Fruit fly (Drosophila melanogaster): ENCODE results near the gene Rcd4.
A peak's percentile ranks its signal among the peaks of the same experiment; 100 is the strongest.

Gene Rcd4

dm6 chr2L:8382646-8383045 lies at the start of gene Rcd4, which contains the start of gene CG13392 (continued):
- TF ChIP-seq NfI (GFP tag; optimal IDR thresholded peaks at IDR 0.05) (peak; percentile 72), CG15514 (GFP tag; optimal IDR thresholded peaks at IDR 0.05) (peak; percentile 90), pan (optimal IDR thresholded peaks at IDR 0.05) (no peak), pan (GFP tag; optimal IDR thresholded peaks at IDR 0.05 in 1 of 2, IDR thresholded peaks at IDR 0.05 in 1 of 2) (peak in 1 of 2 experiments; percentile 58), CG4282 (GFP tag; optimal IDR thresholded peaks at IDR 0.05) (peak; percentile 79), CG9797 (GFP tag; optimal IDR thresholded peaks at IDR 0.05) (peak; percentile 33), CG10462 (GFP tag; optimal IDR thresholded peaks at IDR 0.05) (no peak), odd (GFP tag; optimal IDR thresholded peaks at IDR 0.05) (no peak), CG10543 (GFP tag; optimal IDR thresholded peaks at IDR 0.05) (peak; percentile 61), Ets97D (GFP tag; optimal IDR thresholded peaks at IDR 0.05) (peak; percentile 81), CG9876 (GFP tag; optimal IDR thresholded peaks at IDR 0.05) (peak; percentile 45), CG11456 (GFP tag; IDR thresholded peaks at IDR 0.05) (peak; percentile 78), Rx (GFP tag; IDR thresholded peaks at IDR 0.05) (no peak), Dfd (GFP tag; optimal IDR thresholded peaks at IDR 0.05) (no peak), GATAe (GFP tag; conservative IDR thresholded peaks at IDR 0.05) (no peak), CG4730 (GFP tag; IDR thresholded peaks at IDR 0.05) (0 out of 2 replicates have a peak, but pooled peaks have one; percentile 28), fd102C (GFP tag; optimal IDR thresholded peaks at IDR 0.05) (no peak), bsh (GFP tag; optimal IDR thresholded peaks at IDR 0.05) (peak in 1 of 2 experiments; percentile 44), Eip74EF (GFP tag; optimal IDR thresholded peaks at IDR 0.05) (no peak), CG2120 (GFP tag; optimal IDR thresholded peaks at IDR 0.05) (peak; percentile 88), Sin3A (optimal IDR thresholded peaks at IDR 0.05) (peak; percentile 32), CG12299 (tag; optimal IDR thresholded peaks at IDR 0.05) (peak; percentile 41), CG8388 (GFP tag; optimal IDR thresholded peaks at IDR 0.05) (peak; percentile 63), chm (GFP tag; IDR thresholded peaks at IDR 0.05) (peak; percentile 51; the same call in 1 of the 2 replicates), Kr (GFP tag; optimal IDR thresholded peaks at IDR 0.05) (no peak), en (GFP tag; optimal IDR thresholded peaks at IDR 0.05) (peak; percentile 7), CG2875 (GFP tag; optimal IDR thresholded peaks at IDR 0.05) (peak; percentile 10), Camta (GFP tag; optimal IDR thresholded peaks at IDR 0.05) (peak; percentile 59), HLH4C (GFP tag; IDR thresholded peaks at IDR 0.05; ENCODE audit: partially characterized antibody) (peak; percentile 35; the same call in 1 of the 3 replicates), ap (GFP tag; IDR thresholded peaks at IDR 0.05) (no peak), salm (tag; optimal IDR thresholded peaks at IDR 0.05) (no peak), CG4617 (GFP tag; optimal IDR thresholded peaks at IDR 0.05; ENCODE audit: borderline replicate concordance) (peak; percentile 84), crc (GFP tag; optimal IDR thresholded peaks at IDR 0.05) (peak; percentile 69), mld (GFP tag; IDR thresholded peaks at IDR 0.05; ENCODE audit: partially characterized antibody) (peak; percentile 13; the same call in 1 of the 3 replicates), jigr1 (GFP tag; IDR thresholded peaks at IDR 0.05) (no peak), ci (GFP tag; IDR thresholded peaks at IDR 0.05) (peak; percentile 68; the same call in 2 of the 3 replicates), H15 (GFP tag; IDR thresholded peaks at IDR 0.05) (peak; percentile 56; the same call in 1 of the 3 replicates), CG30403 (GFP tag; optimal IDR thresholded peaks at IDR 0.05) (peak; percentile 71), bigmax (GFP tag; optimal IDR thresholded peaks at IDR 0.05) (peak; percentile 24), exex (tag; optimal IDR thresholded peaks at IDR 0.05) (peak; percentile 42), gsb-n (tag; optimal IDR thresholded peaks at IDR 0.05) (peak; percentile 21), al (GFP tag; IDR thresholded peaks at IDR 0.05) (peak; percentile 24; the same call in 1 of the 2 replicates), chif (GFP tag; optimal IDR thresholded peaks at IDR 0.05) (peak; percentile 47 to 65), Stat92E (GFP tag; optimal IDR thresholded peaks at IDR 0.05) (peak in 1 of 3 experiments; percentile 61), CG9215 (GFP tag; IDR thresholded peaks at IDR 0.05) (peak; percentile 44; the same call in 1 of the 2 replicates), da (GFP tag; optimal IDR thresholded peaks at IDR 0.05) (peak; percentile 23), gem (tag; optimal IDR thresholded peaks at IDR 0.05) (peak; percentile 7), CG4854 (GFP tag; optimal IDR thresholded peaks at IDR 0.05) (peak; percentile 45), CG3847 (GFP tag; IDR thresholded peaks at IDR 0.05) (peak; percentile 79), lbe (GFP tag; optimal IDR thresholded peaks at IDR 0.05) (peak; percentile 84), fru (optimal IDR thresholded peaks at IDR 0.05) (no peak)

Data from whole organism, embryonic.